Worm (Caenorhabditis elegans) whole organism, L1 larva: Measurements from ENCODE around the gene F21E9.2.
A peak's percentile ranks its signal among the peaks of the same experiment; 100 is the strongest.

Experiments
- C16A3.4 ChIP-seq: fragments of 150-350 bp; optimal IDR thresholded peaks from 2 replicates; lab custom pipeline; 2014; ENCODE audit warnings: missing biosample characterization, missing genetic modification characterization
- C34B4.2 ChIP-seq: sonication (generic microtip); optimal IDR thresholded peaks from 2 replicates; lab custom pipeline; 2017; ENCODE audit warnings: mild to moderate bottlenecking, missing genetic modification characterization, missing compliant biosample characterization
- Y116A8C.19 ChIP-seq: sonication (generic microtip); optimal IDR thresholded peaks from 2 replicates; lab custom pipeline; 2016; ENCODE audit warnings: missing compliant biosample characterization, missing genetic modification characterization, borderline replicate concordance
- alr-1 ChIP-seq: fragments of 200-800 bp; sonication (Bioruptor generic); optimal IDR thresholded peaks from 2 replicates; lab custom pipeline; 2018; ENCODE audit warnings: borderline replicate concordance, mild to moderate bottlenecking, missing genetic modification characterization, missing compliant biosample characterization
- ama-1 ChIP-seq: fragments of 150-350 bp; optimal IDR thresholded peaks from 2 replicates; lab custom pipeline; 2014
- ceh-8 ChIP-seq: fragments of 200-800 bp; sonication (Bioruptor generic); optimal IDR thresholded peaks from 2 replicates; lab custom pipeline; 2018; ENCODE audit warnings: mild to moderate bottlenecking, missing genetic modification characterization, moderate library complexity, missing compliant biosample characterization
- ceh-88 ChIP-seq: fragments of 200-800 bp; sonication (Bioruptor generic); IDR thresholded peaks from 2 replicates; pipeline ENCODE4 v1.3.6; 2022; ENCODE audit warnings: missing genetic modification characterization, missing compliant biosample characterization
- ceh-90 ChIP-seq: sonication (generic microtip); optimal IDR thresholded peaks from 2 replicates; lab custom pipeline; 2016; ENCODE audit warnings: missing genetic modification characterization, missing compliant biosample characterization
- dpl-1 ChIP-seq, 3 experiments: fragments of 150-350 bp in 2 of 3; sonication (generic microtip) in 1 of 3; optimal IDR thresholded peaks; 2 replicates each; lab custom pipeline; 2014 to 2017; ENCODE audit warnings: missing biosample characterization in 3 of 3, missing genetic modification characterization in 3 of 3, missing genetic modification reagents in 3 of 3
- egl-13 ChIP-seq: sonication (generic microtip); optimal IDR thresholded peaks from 2 replicates; lab custom pipeline; 2016; ENCODE audit warnings: missing genotype, missing genetic modification reagents, missing genetic modification characterization, missing compliant biosample characterization
- egl-27 ChIP-seq, 2 experiments: fragments of 150-350 bp in 1 of 2; sonication (generic microtip); optimal IDR thresholded peaks; 3 replicates each; lab custom pipeline; 2017 to 2018; ENCODE audit warnings: missing biosample characterization in 2 of 2, missing genetic modification characterization in 2 of 2, missing genetic modification reagents in 2 of 2
- elt-3 ChIP-seq, 6 experiments: fragments of 150-350 bp in 1 of 6; sonication (generic microtip); optimal IDR thresholded peaks; 2 replicates each; lab custom pipeline; 2017 to 2018; ENCODE audit warnings: missing biosample characterization in 6 of 6, missing genetic modification characterization in 6 of 6, inconsistent platforms in 1 of 6
- fkh-4 ChIP-seq: sonication (generic microtip); optimal IDR thresholded peaks from 2 replicates; lab custom pipeline; 2016; ENCODE audit warnings: missing compliant biosample characterization, missing genetic modification characterization, borderline replicate concordance
- hpl-2 ChIP-seq: fragments of 150-350 bp; optimal IDR thresholded peaks from 2 replicates; lab custom pipeline; 2014; ENCODE audit warnings: missing biosample characterization, missing genetic modification reagents, missing genetic modification characterization
- irx-1 ChIP-seq: sonication (generic microtip); optimal IDR thresholded peaks from 2 replicates; lab custom pipeline; 2016; ENCODE audit warnings: missing genetic modification characterization, missing compliant biosample characterization
- jun-1 ChIP-seq: fragments of 150-350 bp; optimal IDR thresholded peaks from 2 replicates; lab custom pipeline; 2014; ENCODE audit warnings: missing biosample characterization, missing genetic modification reagents, missing genetic modification characterization
- lin-13 ChIP-seq: fragments of 150-350 bp; optimal IDR thresholded peaks from 2 replicates; lab custom pipeline; 2014; ENCODE audit warnings: missing biosample characterization, missing genetic modification reagents, missing genetic modification characterization
- lin-14 ChIP-seq: fragments of 200-800 bp; sonication (Bioruptor generic); optimal IDR thresholded peaks from 2 replicates; lab custom pipeline; 2018; ENCODE audit warnings: mild to moderate bottlenecking, missing genetic modification characterization, moderate library complexity, missing compliant biosample characterization
- lin-35 ChIP-seq, 2 experiments: fragments of 150-350 bp; optimal IDR thresholded peaks; 2 replicates each; lab custom pipeline; 2014; ENCODE audit warnings: missing biosample characterization in 2 of 2, missing genetic modification characterization in 2 of 2, missing genetic modification reagents in 2 of 2
- lin-39 ChIP-seq: fragments of 150-350 bp; optimal IDR thresholded peaks from 2 replicates; lab custom pipeline; 2014; ENCODE audit warnings: missing biosample characterization, missing genetic modification reagents, missing genetic modification characterization
- mab-9 ChIP-seq: fragments of 200-800 bp; sonication (Bioruptor generic); IDR thresholded peaks from 2 replicates; pipeline ENCODE4 v1.3.6; 2022; ENCODE audit warnings: missing genetic modification reagents, missing genetic modification characterization, missing compliant biosample characterization
- mdl-1 ChIP-seq, 2 experiments: fragments of 150-350 bp; optimal IDR thresholded peaks; 2 replicates each; lab custom pipeline; 2014 to 2017; ENCODE audit warnings: missing biosample characterization in 2 of 2, missing genetic modification characterization in 2 of 2, inconsistent platforms in 1 of 2
- nhr-20 ChIP-seq: sonication (generic microtip); optimal IDR thresholded peaks from 2 replicates; lab custom pipeline; 2016; ENCODE audit warnings: mild to moderate bottlenecking, missing genetic modification characterization, missing compliant biosample characterization
- nhr-237 ChIP-seq: fragments of 150-350 bp; optimal IDR thresholded peaks from 2 replicates; lab custom pipeline; 2014; ENCODE audit warnings: missing biosample characterization, missing genetic modification characterization
- nhr-47 ChIP-seq: sonication (generic microtip); optimal IDR thresholded peaks from 2 replicates; lab custom pipeline; 2016; ENCODE audit warnings: mild to moderate bottlenecking, missing genetic modification characterization, moderate library complexity, missing compliant biosample characterization
- nhr-71 ChIP-seq: sonication (generic microtip); optimal IDR thresholded peaks from 2 replicates; lab custom pipeline; 2016; ENCODE audit warnings: mild to moderate bottlenecking, missing genetic modification characterization, moderate library complexity, missing compliant biosample characterization
- nhr-76 ChIP-seq: sonication (generic microtip); optimal IDR thresholded peaks from 2 replicates; lab custom pipeline; 2017; ENCODE audit warnings: missing biosample characterization, missing genetic modification characterization
- nhr-77 ChIP-seq: fragments of 150-350 bp; optimal IDR thresholded peaks from 2 replicates; lab custom pipeline; 2014; ENCODE audit warnings: missing biosample characterization, missing genetic modification characterization
- nhr-85 ChIP-seq: sonication (generic microtip); peaks from one replicate; lab custom pipeline; 2016; ENCODE audit warnings: missing genetic modification characterization, inconsistent platforms, missing compliant biosample characterization
- pag-3 ChIP-seq: sonication (generic microtip); optimal IDR thresholded peaks from 2 replicates; lab custom pipeline; 2017; ENCODE audit warnings: missing genetic modification characterization, mild to moderate bottlenecking, missing compliant biosample characterization, antibody characterized with exemption, borderline replicate concordance; ENCODE audit not compliant: insufficient read depth
- pqm-1 ChIP-seq: sonication (generic microtip); optimal IDR thresholded peaks from 3 replicates; lab custom pipeline; 2017; ENCODE audit warnings: missing biosample characterization, missing genetic modification characterization
- rnt-1 ChIP-seq: sonication (generic microtip); optimal IDR thresholded peaks from 2 replicates; lab custom pipeline; 2016; ENCODE audit warnings: mild to moderate bottlenecking, missing genetic modification characterization, moderate library complexity, missing compliant biosample characterization
- skn-1 ChIP-seq: fragments of 150-350 bp; optimal IDR thresholded peaks from 2 replicates; lab custom pipeline; 2014; ENCODE audit warnings: missing biosample characterization, missing genetic modification characterization
- sox-4 ChIP-seq: sonication (generic microtip); optimal IDR thresholded peaks from 2 replicates; lab custom pipeline; 2016; ENCODE audit warnings: missing genetic modification characterization, missing compliant biosample characterization
- sptf-1 ChIP-seq: fragments of 150-350 bp; optimal IDR thresholded peaks from 2 replicates; lab custom pipeline; 2014; ENCODE audit warnings: missing biosample characterization, missing genetic modification characterization
- sup-37 ChIP-seq: fragments of 200-800 bp; sonication (Bioruptor generic); optimal IDR thresholded peaks from 2 replicates; lab custom pipeline; 2018; ENCODE audit warnings: mild to moderate bottlenecking, missing genetic modification characterization, missing compliant biosample characterization
- swsn-7 ChIP-seq: sonication (generic microtip); optimal IDR thresholded peaks from 2 replicates; lab custom pipeline; 2016; ENCODE audit warnings: missing genetic modification characterization, missing compliant biosample characterization
- unc-130 ChIP-seq: fragments of 150-350 bp; optimal IDR thresholded peaks from 2 replicates; lab custom pipeline; 2017; ENCODE audit warnings: missing biosample characterization, missing genetic modification characterization, inconsistent platforms
- unc-86 ChIP-seq: sonication (generic microtip); optimal IDR thresholded peaks from 2 replicates; lab custom pipeline; 2016; ENCODE audit warnings: missing genetic modification characterization, missing compliant biosample characterization
- unc-98 ChIP-seq: fragments of 200-800 bp; sonication (Bioruptor generic); IDR thresholded peaks from 2 replicates; pipeline ENCODE4 v1.3.6; 2022; ENCODE audit warnings: missing genetic modification characterization, missing compliant biosample characterization
- vab-15 ChIP-seq: sonication (generic microtip); optimal IDR thresholded peaks from 2 replicates; lab custom pipeline; 2017; ENCODE audit warnings: missing genotype, mild to moderate bottlenecking, missing genetic modification characterization, missing compliant biosample characterization
- xbp-1 ChIP-seq: sonication (generic microtip); optimal IDR thresholded peaks from 2 replicates; lab custom pipeline; 2016; ENCODE audit warnings: missing genetic modification characterization, missing compliant biosample characterization

The F21E9.2 gene

DNA sequence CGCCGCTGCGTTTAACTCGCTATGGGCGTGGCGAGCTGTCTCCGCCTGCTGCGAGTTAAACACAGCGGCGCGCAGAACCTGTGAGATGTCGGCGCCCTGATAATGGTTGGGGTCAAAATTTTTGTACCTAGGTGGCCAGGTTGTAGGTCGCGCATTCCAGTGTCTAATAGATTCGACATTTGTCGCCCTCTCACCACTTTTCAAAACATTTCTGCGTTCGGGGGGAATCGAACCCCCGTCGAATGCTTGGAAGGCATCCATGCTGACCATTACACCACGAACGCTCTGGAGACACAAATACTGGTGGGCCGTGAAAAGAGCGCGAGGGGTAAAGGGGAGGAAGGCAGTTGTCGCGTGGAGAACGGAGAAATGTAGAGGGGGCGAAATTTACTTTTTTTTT is 49.6 kb upstream of the F21E9.2 start (continued):
- peak in 1 of 3 experiments; percentile 19 for TF ChIP-seq dpl-1 (GFP tag; optimal IDR thresholded peaks at IDR 0.05; lab: Kevin White, UChicago)
- no peak for TF ChIP-seq C34B4.2 (tag; lab: Kevin White, UChicago)
- no peak for TF ChIP-seq elt-3 (tag; optimal IDR thresholded peaks at IDR 0.05; lab: Kevin White, UChicago)
- TF ChIP-seq C16A3.4 (tag; lab: Kevin White, UChicago), result peak; percentile 9
- no peak for TF ChIP-seq unc-130
- no peak for TF ChIP-seq Y116A8C.19 (tag; lab: Kevin White, UChicago)
- TF ChIP-seq ceh-88, result 0 out of 2 replicates have a peak, but pooled peaks have one; percentile 20
- no peak for TF ChIP-seq mab-9 (GFP tag; lab: Robert Waterston, UW)
- TF ChIP-seq lin-13, result no peak
- no peak for TF ChIP-seq ama-1 (lab: Kevin White, UChicago)
- peak; percentile 17 for TF ChIP-seq unc-86 (tag; lab: Kevin White, UChicago)
- TF ChIP-seq fkh-4 (tag; lab: Kevin White, UChicago), result no peak
- TF ChIP-seq nhr-76 (tag; lab: Kevin White, UChicago), result no peak
- no peak for TF ChIP-seq pag-3 (tag; lab: Kevin White, UChicago)
- peak; percentile 68 for TF ChIP-seq jun-1 (tag; lab: Kevin White, UChicago)
- TF ChIP-seq nhr-77 (tag; lab: Kevin White, UChicago), result peak; percentile 32
- TF ChIP-seq sup-37 (GFP tag; lab: Kevin White, UChicago), result no peak
- peak; percentile 55 for TF ChIP-seq ceh-8
- TF ChIP-seq egl-13 (tag; lab: Kevin White, UChicago), result no peak
- TF ChIP-seq lin-39 (tag; lab: Kevin White, UChicago), result no peak
- TF ChIP-seq mdl-1 (tag; optimal IDR thresholded peaks at IDR 0.05; lab: Kevin White, UChicago), result peak in 1 of 2 experiments; percentile 71
- no peak for TF ChIP-seq ceh-90 (tag; lab: Kevin White, UChicago)
- TF ChIP-seq irx-1 (tag; lab: Kevin White, UChicago), result peak; percentile 44
- peak; percentile 81 for TF ChIP-seq skn-1
- TF ChIP-seq hpl-2, result no peak
- no peak for TF ChIP-seq nhr-85 (tag; lab: Kevin White, UChicago)
- TF ChIP-seq xbp-1 (tag; lab: Kevin White, UChicago), result peak; percentile 25
- no peak for TF ChIP-seq alr-1 (tag; lab: Kevin White, UChicago)
- peak in 1 of 2 experiments; percentile 62 for TF ChIP-seq lin-35 (GFP tag; optimal IDR thresholded peaks at IDR 0.05; lab: Kevin White, UChicago)
- TF ChIP-seq swsn-7, result peak; percentile 33
- no peak for TF ChIP-seq nhr-237
- TF ChIP-seq nhr-47, result peak; percentile 76
- no peak for TF ChIP-seq sptf-1
- no peak for TF ChIP-seq pqm-1 (tag; lab: Kevin White, UChicago)
- TF ChIP-seq, all 84 proteins: peak for 32

DNA sequence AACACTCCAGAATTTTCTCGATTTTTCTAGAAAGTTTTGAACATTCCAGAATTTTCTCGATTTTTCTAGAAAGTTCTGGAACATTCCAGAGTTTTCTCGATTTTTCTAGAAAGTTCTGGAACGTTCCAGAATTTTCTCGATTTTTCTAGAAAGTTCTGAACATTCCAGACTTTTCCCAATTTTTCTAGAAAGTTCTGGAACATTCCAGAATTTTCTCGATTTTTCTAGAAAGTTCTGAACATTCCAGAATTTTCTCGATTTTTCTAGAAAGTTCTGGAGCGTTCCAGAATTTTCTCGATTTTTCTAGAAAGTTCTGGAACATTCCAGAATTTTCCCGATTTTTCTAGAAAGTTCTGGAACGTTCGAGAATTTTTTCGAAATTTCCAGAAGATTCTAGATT is 45.3 kb upstream of the F21E9.2 start:
- TF ChIP-seq unc-98 (GFP tag; lab: Robert Waterston, UW), result 0 out of 2 replicates have a peak, but pooled peaks have one; percentile 45
- 0 out of 2 replicates have a peak, but pooled peaks have one; percentile 14 for TF ChIP-seq mab-9 (GFP tag; lab: Robert Waterston, UW)
- TF ChIP-seq, all 84 proteins: peak for 2; not testable (repeated sequence) for 82

DNA sequence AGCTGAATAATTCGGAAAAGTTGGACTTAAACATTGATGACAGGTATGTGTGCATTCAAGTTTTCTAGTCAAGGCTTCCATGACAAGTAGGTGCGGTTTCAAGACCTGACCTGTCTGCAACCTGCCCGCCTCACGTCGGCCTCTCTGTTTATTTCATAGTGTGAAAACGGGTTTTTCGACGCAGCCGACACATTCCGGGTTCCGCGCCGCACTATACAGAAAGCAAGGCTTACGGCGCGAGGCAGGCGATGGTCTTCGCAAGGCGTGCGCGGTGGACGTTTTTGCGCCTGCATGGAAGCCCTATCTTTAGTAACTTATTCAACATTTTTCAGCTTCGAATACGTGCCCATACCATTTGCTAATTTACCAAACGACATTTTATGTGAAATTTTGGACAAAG is 42.7 kb upstream of the F21E9.2 start:
- TF ChIP-seq sox-4 (tag; lab: Kevin White, UChicago), result no peak
- TF ChIP-seq sup-37 (GFP tag; lab: Kevin White, UChicago), result no peak
- TF ChIP-seq egl-27 (tag; optimal IDR thresholded peaks at IDR 0.05; lab: Kevin White, UChicago), result no peak
- no peak for TF ChIP-seq xbp-1 (tag; lab: Kevin White, UChicago)
- no peak for TF ChIP-seq sptf-1
- no peak for TF ChIP-seq vab-15 (tag; lab: Kevin White, UChicago)
- no peak for TF ChIP-seq alr-1 (tag; lab: Kevin White, UChicago)
- TF ChIP-seq lin-14, result no peak
- TF ChIP-seq rnt-1 (tag; lab: Kevin White, UChicago), result no peak
- TF ChIP-seq nhr-20 (tag; lab: Kevin White, UChicago), result no peak
- TF ChIP-seq ceh-8, result no peak
- no peak for TF ChIP-seq nhr-71
